Worm (Caenorhabditis elegans): Measurements from ENCODE around the gene sfa-1.
A peak's percentile ranks its signal among the peaks of the same experiment; 100 is the strongest.

The sfa-1 gene

ce11 chrIV:17084317-17084716, 26.5 kb downstream of the sfa-1 start (continued):
- TF ChIP-seq irx-1 (tag; optimal IDR thresholded peaks at IDR 0.05) (no peak), nhr-84 (tag; optimal IDR thresholded peaks at IDR 0.05) (no peak), sptf-1 (tag; optimal IDR thresholded peaks at IDR 0.05) (no peak), ets-5 (GFP tag; IDR thresholded peaks at IDR 0.05) (no peak), ama-1 (optimal IDR thresholded peaks at IDR 0.05) (no peak), sox-4 (tag; optimal IDR thresholded peaks at IDR 0.05) (no peak), hpl-2 (GFP tag; optimal IDR thresholded peaks at IDR 0.05) (no peak), skn-1 (tag; optimal IDR thresholded peaks at IDR 0.05) (no peak), C04F5.9 (tag; optimal IDR thresholded peaks at IDR 0.05) (no peak), nhr-11 (tag; optimal IDR thresholded peaks at IDR 0.05) (no peak), unc-30 (tag; optimal IDR thresholded peaks at IDR 0.05) (no peak), efl-1 (optimal IDR thresholded peaks at IDR 0.05) (peak; percentile 22 to 36), efl-1 (GFP tag; optimal IDR thresholded peaks at IDR 0.05 in 1 of 2) (peak; percentile 33 to 92), nhr-77 (tag; optimal IDR thresholded peaks at IDR 0.05) (no peak), jun-1 (tag; optimal IDR thresholded peaks at IDR 0.05) (no peak), ceh-8 (GFP tag; optimal IDR thresholded peaks at IDR 0.05) (no peak), unc-130 (tag; optimal IDR thresholded peaks at IDR 0.05) (no peak), lin-15B (tag; optimal IDR thresholded peaks at IDR 0.05) (no peak), ztf-11 (tag; optimal IDR thresholded peaks at IDR 0.05) (no peak), nhr-28 (tag; optimal IDR thresholded peaks at IDR 0.05) (no peak), isw-1 (GFP tag; IDR thresholded peaks at IDR 0.05) (no peak), blmp-1 (tag; optimal IDR thresholded peaks at IDR 0.05) (no peak), hlh-17 (GFP tag; optimal IDR thresholded peaks at IDR 0.05; ENCODE audit: borderline replicate concordance) (no peak), rnt-1 (tag; optimal IDR thresholded peaks at IDR 0.05) (no peak), lir-3 (tag; optimal IDR thresholded peaks at IDR 0.05; ENCODE audit: poor library complexity) (no peak), tbx-2 (tag; optimal IDR thresholded peaks at IDR 0.05) (no peak), snu-23 (GFP tag; optimal IDR thresholded peaks at IDR 0.05) (peak; percentile 44), nhr-237 (tag; optimal IDR thresholded peaks at IDR 0.05) (no peak), pqm-1 (tag; optimal IDR thresholded peaks at IDR 0.05) (no peak), aha-1 (tag; optimal IDR thresholded peaks at IDR 0.05) (no peak), nhr-90 (tag; optimal IDR thresholded peaks at IDR 0.05; ENCODE audit: poor library complexity) (no peak), alr-1 (tag; optimal IDR thresholded peaks at IDR 0.05; ENCODE audit: borderline replicate concordance) (no peak), zag-1 (tag; optimal IDR thresholded peaks at IDR 0.05) (no peak), aly-2 (tag; optimal IDR thresholded peaks at IDR 0.05) (no peak), egl-13 (tag; optimal IDR thresholded peaks at IDR 0.05) (no peak), ceh-63 (GFP tag; optimal IDR thresholded peaks at IDR 0.05) (no peak), elt-3 (tag; optimal IDR thresholded peaks at IDR 0.05) (no peak), lin-35 (GFP tag; optimal IDR thresholded peaks at IDR 0.05) (peak; percentile 5 to 25), Y116A8C.19 (tag; optimal IDR thresholded peaks at IDR 0.05; ENCODE audit: borderline replicate concordance) (no peak), ceh-82 (tag; optimal IDR thresholded peaks at IDR 0.05) (peak in 1 of 3 experiments; percentile 34), nhr-47 (tag; optimal IDR thresholded peaks at IDR 0.05) (peak; percentile 38), unc-98 (GFP tag; IDR thresholded peaks at IDR 0.05) (no peak), dpl-1 (GFP tag; optimal IDR thresholded peaks at IDR 0.05) (peak in 2 of 3 experiments; percentile 20 to 30), efl-3 (GFP tag; optimal IDR thresholded peaks at IDR 0.05) (no peak), egl-27 (tag; optimal IDR thresholded peaks at IDR 0.05) (no peak), lin-13 (GFP tag; optimal IDR thresholded peaks at IDR 0.05) (no peak), elt-2 (tag; optimal IDR thresholded peaks at IDR 0.05) (no peak), unc-62 (GFP tag; optimal IDR thresholded peaks at IDR 0.05) (no peak), fkh-10 (GFP tag; optimal IDR thresholded peaks at IDR 0.05) (no peak), mab-9 (GFP tag; IDR thresholded peaks at IDR 0.05) (no peak), vab-15 (tag; optimal IDR thresholded peaks at IDR 0.05) (no peak), ztf-4 (tag; optimal IDR thresholded peaks at IDR 0.05) (no peak), lsy-2 (tag; optimal IDR thresholded peaks at IDR 0.05) (peak in 1 of 2 experiments; percentile 22), mep-1 (tag; optimal IDR thresholded peaks at IDR 0.05) (no peak)
